Worm (Caenorhabditis elegans) whole organism, early embryonic: ENCODE results near the gene pms-2.

Experiments used
- ama-1 ChIP-seq: fragments of 150-350 bp; optimal IDR thresholded peaks from 2 replicates; lab custom pipeline; 2014
- ets-7 ChIP-seq: sonication (generic microtip); optimal IDR thresholded peaks from 2 replicates; lab custom pipeline; 2016; ENCODE audit warnings: missing genotype, missing genetic modification characterization, missing compliant biosample characterization
- flt-1 ChIP-seq: fragments of 200-800 bp; sonication (Bioruptor generic); IDR thresholded peaks from 2 replicates; pipeline ENCODE4 v1.3.6; 2022; ENCODE audit warnings: missing genetic modification characterization, missing compliant biosample characterization
- hnd-1 ChIP-seq: sonication (generic microtip); optimal IDR thresholded peaks from 2 replicates; lab custom pipeline; 2016; ENCODE audit warnings: missing genetic modification characterization, missing compliant biosample characterization
- scrt-1 ChIP-seq: fragments of 200-800 bp; sonication (Bioruptor generic); IDR thresholded peaks from 2 replicates; pipeline ENCODE4 v1.3.6; 2022; ENCODE audit warnings: missing genetic modification characterization, missing compliant biosample characterization
- sea-1 ChIP-seq: fragments of 200-800 bp; sonication (Bioruptor generic); conservative IDR thresholded peaks from 2 replicates; pipeline ENCODE4 v1.3.6; 2022; ENCODE audit warnings: missing genetic modification characterization, missing compliant biosample characterization
- tbx-11 ChIP-seq: fragments of 200-800 bp; sonication (Bioruptor generic); IDR thresholded peaks from 2 replicates; pipeline ENCODE4 v1.3.6; 2022; ENCODE audit warnings: missing genetic modification characterization, missing compliant biosample characterization
- tbx-37 ChIP-seq: fragments of 200-800 bp; sonication (Bioruptor generic); conservative IDR thresholded peaks from 2 replicates; pipeline ENCODE4 v1.3.6; 2022; ENCODE audit warnings: missing genetic modification reagents, missing genetic modification characterization, missing compliant biosample characterization
- tra-4 ChIP-seq: sonication (generic microtip); optimal IDR thresholded peaks from 2 replicates; lab custom pipeline; 2017; ENCODE audit warnings: missing genetic modification characterization, missing compliant biosample characterization

DNA sequence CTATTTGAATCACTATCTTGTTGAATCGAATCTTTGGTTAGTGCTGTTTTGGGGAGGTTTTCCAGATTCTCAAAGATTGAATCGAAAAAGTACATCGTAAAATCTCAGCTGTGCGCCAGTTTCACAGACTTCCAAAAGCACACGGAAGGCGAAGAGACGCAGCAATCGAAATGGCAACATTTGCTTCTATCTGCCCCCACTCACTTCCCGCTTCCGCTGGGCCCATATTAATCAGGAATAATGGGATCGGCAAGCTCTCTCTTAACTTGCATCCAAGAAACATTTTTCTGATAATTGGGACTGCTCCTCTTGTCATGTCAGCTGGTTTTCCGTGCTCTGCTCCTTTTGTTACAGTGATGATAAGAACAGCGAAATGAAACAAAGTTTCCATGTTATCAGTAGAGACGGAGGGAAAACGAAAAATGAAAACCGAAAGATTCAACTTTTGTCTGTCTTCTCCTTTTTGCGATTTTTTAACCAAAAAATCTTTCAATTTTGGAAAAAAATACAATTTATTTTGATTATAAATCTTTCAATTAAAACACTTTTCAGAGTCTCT, 34.8 kb downstream of the pms-2 start:
- TF ChIP-seq flt-1 (GFP tag; lab: Robert Waterston, UW) = no peak
- no peak for TF ChIP-seq tbx-37
- no peak for TF ChIP-seq tbx-11
- no peak for TF ChIP-seq ets-7 (tag; lab: Kevin White, UChicago)
- no peak for TF ChIP-seq sea-1
- TF ChIP-seq ama-1 (lab: Kevin White, UChicago) = no peak
- TF ChIP-seq scrt-1 = no peak
- no peak for TF ChIP-seq hnd-1 (tag; lab: Kevin White, UChicago)
- no peak for TF ChIP-seq tra-4 (tag; lab: Kevin White, UChicago)
